Fruit fly (Drosophila melanogaster): ENCODE data around the gene CG34178.
A peak's percentile ranks its signal among the peaks of the same experiment; 100 is the strongest.

Gene CG34178

DNA sequence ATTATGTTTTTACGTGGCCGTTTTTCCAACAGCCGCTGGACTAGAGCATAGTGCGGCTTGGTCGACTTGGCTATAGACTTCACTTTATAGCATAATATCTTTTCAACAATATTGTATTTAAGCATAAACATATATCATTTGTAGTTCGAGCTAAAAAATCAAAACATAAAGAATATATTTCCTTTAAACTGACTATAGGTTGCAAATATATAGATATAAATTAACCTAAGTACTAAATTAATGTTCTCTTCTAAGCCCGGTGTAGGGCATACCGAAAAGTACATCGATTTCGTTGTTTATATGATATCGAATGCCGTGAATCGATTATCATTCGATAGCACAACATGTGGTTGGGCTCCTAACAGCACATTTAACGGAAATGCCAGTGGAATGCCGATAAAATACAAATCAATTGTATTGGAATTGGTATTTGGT is 14.9 kb downstream of the CG34178 start, which contains the start of gene MFS18 (continued):
- TF ChIP-seq Xbp1 (GFP tag; optimal IDR thresholded peaks at IDR 0.05) (peak; percentile 98), gt (GFP tag; IDR thresholded peaks at IDR 0.05) (peak; percentile 96), repo (GFP tag; optimal IDR thresholded peaks at IDR 0.05) (peak; percentile 91), sob (GFP tag; IDR thresholded peaks at IDR 0.05) (peak; percentile 98), CG8924 (tag; optimal IDR thresholded peaks at IDR 0.05) (peak; percentile 93), Optix (GFP tag; IDR thresholded peaks at IDR 0.05) (peak; percentile 97), CG15514 (GFP tag; optimal IDR thresholded peaks at IDR 0.05) (peak; percentile 94), CG11456 (GFP tag; IDR thresholded peaks at IDR 0.05) (peak; percentile 98), hkb (optimal IDR thresholded peaks at IDR 0.05) (peak; percentile 67), hkb (GFP tag; IDR thresholded peaks at IDR 0.05) (peak; percentile 100), CG16779 (GFP tag; IDR thresholded peaks at IDR 0.05) (peak; percentile 98), ase (GFP tag; IDR thresholded peaks at IDR 0.05) (peak; percentile 99), Dek (tag; optimal IDR thresholded peaks at IDR 0.05) (peak; percentile 92), CG15601 (tag; optimal IDR thresholded peaks at IDR 0.05) (peak; percentile 91), ara (GFP tag; IDR thresholded peaks at IDR 0.05) (peak; percentile 99), gcm2 (GFP tag; optimal IDR thresholded peaks at IDR 0.05) (peak; percentile 73), bowl (GFP tag; IDR thresholded peaks at IDR 0.05) (peak; percentile 96), Opbp (GFP tag; IDR thresholded peaks at IDR 0.05; ENCODE audit: partially characterized antibody) (peak; percentile 83; the same call in 2 of the 3 replicates), otp (GFP tag; IDR thresholded peaks at IDR 0.05) (peak; percentile 99), CG18764 (GFP tag; optimal IDR thresholded peaks at IDR 0.05) (peak; percentile 99), salm (tag; optimal IDR thresholded peaks at IDR 0.05) (peak; percentile 89), chinmo (GFP tag; IDR thresholded peaks at IDR 0.05; ENCODE audit: partially characterized antibody) (peak; percentile 85; the same call in 2 of the 4 replicates), klu (GFP tag; IDR thresholded peaks at IDR 0.05) (peak; percentile 96), Usf (GFP tag; optimal IDR thresholded peaks at IDR 0.05) (peak; percentile 88), CG14667 (GFP tag; IDR thresholded peaks at IDR 0.05) (peak; percentile 99), CG2202 (tag; optimal IDR thresholded peaks at IDR 0.05) (peak; percentile 95), ac (GFP tag; optimal IDR thresholded peaks at IDR 0.05) (peak; percentile 78), exex (tag; optimal IDR thresholded peaks at IDR 0.05) (peak; percentile 90), sug (tag; optimal IDR thresholded peaks at IDR 0.05) (peak; percentile 82), CG32767 (GFP tag; IDR thresholded peaks at IDR 0.05) (peak; percentile 99), CG1647 (GFP tag; optimal IDR thresholded peaks at IDR 0.05) (peak; percentile 87), CG15696 (tag; optimal IDR thresholded peaks at IDR 0.05) (peak; percentile 96), Nf-YA (GFP tag; IDR thresholded peaks at IDR 0.05) (peak; percentile 98), Tbp (GFP tag; optimal IDR thresholded peaks at IDR 0.05) (no peak), NFAT (GFP tag; IDR thresholded peaks at IDR 0.05) (peak; percentile 97), CG11560 (tag; IDR thresholded peaks at IDR 0.05) (peak; percentile 98), yki (optimal IDR thresholded peaks at IDR 0.05) (no peak), CG34422 (GFP tag; IDR thresholded peaks at IDR 0.05) (peak; percentile 99), CG43689 (GFP tag; IDR thresholded peaks at IDR 0.05) (peak; percentile 96), gro (GFP tag; optimal IDR thresholded peaks at IDR 0.05) (peak; percentile 87), Lhr (GFP tag; optimal IDR thresholded peaks at IDR 0.05) (peak; percentile 89), CG7786 (GFP tag; optimal IDR thresholded peaks at IDR 0.05) (peak; percentile 78), CG10267 (tag; optimal IDR thresholded peaks at IDR 0.05) (peak; percentile 98), wdn (GFP tag; IDR thresholded peaks at IDR 0.05) (peak; percentile 98), ems (GFP tag; optimal IDR thresholded peaks at IDR 0.05) (peak; percentile 95), CG6765 (GFP tag; optimal IDR thresholded peaks at IDR 0.05) (peak; percentile 97), grn (GFP tag; optimal IDR thresholded peaks at IDR 0.05) (peak; percentile 74), E2f2 (GFP tag; IDR thresholded peaks at IDR 0.05) (peak; percentile 88)
